Worm (Caenorhabditis elegans) whole organism, L4 larva: ENCODE data around the gene ttc-7.

ENCODE experiments used
- F26F4.8 ChIP-seq: fragments of 200-800 bp; sonication (Bioruptor generic); conservative IDR thresholded peaks from 2 replicates; pipeline ENCODE4 v1.3.6; 2022; ENCODE audit warnings: missing genetic modification characterization, missing compliant biosample characterization
- F44E2.7 ChIP-seq: fragments of 200-800 bp; sonication (Bioruptor generic); IDR thresholded peaks from 2 replicates; pipeline ENCODE4 v2.1.2; 2022; ENCODE audit warnings: missing genetic modification characterization, missing compliant biosample characterization
- F49E8.2 ChIP-seq: sonication (generic microtip); optimal IDR thresholded peaks from 2 replicates; lab custom pipeline; 2016; ENCODE audit warnings: missing compliant biosample characterization, mild to moderate bottlenecking, missing genetic modification characterization, borderline replicate concordance
- T20F7.1 ChIP-seq: fragments of 200-800 bp; sonication (Bioruptor generic); optimal IDR thresholded peaks from 2 replicates; lab custom pipeline; 2018; ENCODE audit warnings: mild to moderate bottlenecking, missing genetic modification characterization, missing compliant biosample characterization
- T26A8.4 ChIP-seq: fragments of 200-800 bp; sonication (Bioruptor generic); IDR thresholded peaks from 2 replicates; pipeline ENCODE4 v1.3.6; 2022; ENCODE audit warnings: missing genetic modification characterization, missing compliant biosample characterization
- Y48G9A.11 ChIP-seq: fragments of 200-800 bp; sonication (Bioruptor generic); IDR thresholded peaks from 2 replicates; pipeline ENCODE4 v1.3.6; 2022; ENCODE audit warnings: missing genetic modification reagents, missing genetic modification characterization, missing compliant biosample characterization
- aha-1 ChIP-seq: fragments of 150-350 bp; peaks from one replicate; lab custom pipeline; 2014; ENCODE audit warnings: missing biosample characterization, missing genetic modification characterization
- aly-2 ChIP-seq: sonication (generic microtip); optimal IDR thresholded peaks from 2 replicates; lab custom pipeline; 2018; ENCODE audit warnings: missing biosample characterization, missing genetic modification characterization
- ceh-28 ChIP-seq: fragments of 150-350 bp; optimal IDR thresholded peaks from 2 replicates; lab custom pipeline; 2014; ENCODE audit warnings: missing biosample characterization, missing genetic modification reagents, missing genetic modification characterization
- ceh-32 ChIP-seq: sonication (generic microtip); optimal IDR thresholded peaks from 2 replicates; lab custom pipeline; 2016; ENCODE audit warnings: mild to moderate bottlenecking, missing genetic modification characterization, missing compliant biosample characterization; ENCODE audit not compliant: poor library complexity
- ceh-62 ChIP-seq: sonication (generic microtip); optimal IDR thresholded peaks from 2 replicates; lab custom pipeline; 2017; ENCODE audit warnings: missing biosample characterization, missing genetic modification characterization
- ceh-82 ChIP-seq: sonication (generic microtip); optimal IDR thresholded peaks from 2 replicates; lab custom pipeline; 2017; ENCODE audit warnings: missing biosample characterization, missing genetic modification characterization
- cey-2 ChIP-seq: sonication (generic microtip); optimal IDR thresholded peaks from 3 replicates; lab custom pipeline; 2017; ENCODE audit warnings: missing genetic modification characterization, mild to moderate bottlenecking, missing compliant biosample characterization, antibody characterized with exemption, borderline replicate concordance; ENCODE audit not compliant: insufficient read depth
- dmd-6 ChIP-seq: fragments of 200-800 bp; sonication (Bioruptor generic); IDR thresholded peaks from 2 replicates; pipeline ENCODE4 v1.3.6; 2022; ENCODE audit warnings: missing genetic modification reagents, missing genetic modification characterization, missing compliant biosample characterization
- dmd-8 ChIP-seq: fragments of 200-800 bp; sonication (Bioruptor generic); IDR thresholded peaks from 2 replicates; pipeline ENCODE4 v1.3.6; 2022; ENCODE audit warnings: missing genetic modification characterization, missing compliant biosample characterization
- dmd-9 ChIP-seq: fragments of 200-800 bp; sonication (Bioruptor generic); IDR thresholded peaks from 2 replicates; pipeline ENCODE4 v1.3.6; 2022; ENCODE audit warnings: missing genetic modification reagents, missing genetic modification characterization, missing compliant biosample characterization
- duxl-1 ChIP-seq: sonication (generic microtip); optimal IDR thresholded peaks from 2 replicates; lab custom pipeline; 2016; ENCODE audit warnings: mild to moderate bottlenecking, missing genetic modification characterization, moderate library complexity, missing compliant biosample characterization; ENCODE audit not compliant: poor library complexity
- egl-27 ChIP-seq: sonication (generic microtip); optimal IDR thresholded peaks from 3 replicates; lab custom pipeline; 2017; ENCODE audit warnings: missing biosample characterization, missing genetic modification reagents, missing genetic modification characterization
- gei-8 ChIP-seq: fragments of 200-800 bp; sonication (Bioruptor generic); optimal IDR thresholded peaks from 2 replicates; lab custom pipeline; 2018; ENCODE audit warnings: mild to moderate bottlenecking, missing genetic modification characterization, missing compliant biosample characterization
- hlh-30 ChIP-seq: sonication (generic microtip); optimal IDR thresholded peaks from 2 replicates; lab custom pipeline; 2017; ENCODE audit warnings: antibody characterized with exemption, mild to moderate bottlenecking, missing genetic modification characterization, missing compliant biosample characterization; ENCODE audit not compliant: insufficient read depth
- hmg-1.1 ChIP-seq: fragments of 200-800 bp; sonication (Bioruptor generic); IDR thresholded peaks from 2 replicates; pipeline ENCODE4 v1.3.6; 2022; ENCODE audit warnings: missing genetic modification reagents, missing genetic modification characterization, missing compliant biosample characterization
- lin-1 ChIP-seq: fragments of 200-800 bp; sonication (Bioruptor generic); IDR thresholded peaks from 2 replicates; pipeline ENCODE4 v1.3.6; 2022; ENCODE audit warnings: missing genetic modification reagents, missing genetic modification characterization, missing compliant biosample characterization
- lin-13 ChIP-seq: fragments of 150-350 bp; optimal IDR thresholded peaks from 2 replicates; lab custom pipeline; 2014; ENCODE audit warnings: missing biosample characterization, missing genetic modification reagents, missing genetic modification characterization
- lin-29 ChIP-seq: fragments of 200-800 bp; sonication (Bioruptor generic); IDR thresholded peaks from 2 replicates; pipeline ENCODE4 v1.3.6; 2022; ENCODE audit warnings: missing genetic modification reagents, missing genetic modification characterization, missing compliant biosample characterization
- lin-39 ChIP-seq: fragments of 150-350 bp; optimal IDR thresholded peaks from 2 replicates; lab custom pipeline; 2014; ENCODE audit warnings: missing biosample characterization, missing genetic modification reagents, missing genetic modification characterization
- lir-3 ChIP-seq: sonication (generic microtip); optimal IDR thresholded peaks from 2 replicates; lab custom pipeline; 2016; ENCODE audit warnings: mild to moderate bottlenecking, missing genetic modification characterization, missing compliant biosample characterization
- madf-5 ChIP-seq, 2 experiments: fragments of 200-800 bp; sonication (Bioruptor generic); IDR thresholded peaks; 2 replicates each; pipeline ENCODE4 v1.3.6; 2022; ENCODE audit warnings: missing compliant biosample characterization in 2 of 2, missing genetic modification characterization in 2 of 2
- madf-9 ChIP-seq: fragments of 200-800 bp; sonication (Bioruptor generic); conservative IDR thresholded peaks from 2 replicates; pipeline ENCODE4 v1.3.6; 2022; ENCODE audit warnings: missing genetic modification reagents, missing genetic modification characterization, missing compliant biosample characterization
- mdl-1 ChIP-seq, 2 experiments: fragments of 150-350 bp in 1 of 2; sonication (generic microtip) in 1 of 2; optimal IDR thresholded peaks; 2 replicates each; lab custom pipeline; 2014 to 2017; ENCODE audit warnings: missing biosample characterization in 2 of 2, missing genetic modification characterization in 2 of 2
- mxl-2 ChIP-seq: fragments of 200-800 bp; sonication (Bioruptor generic); conservative IDR thresholded peaks from 2 replicates; pipeline ENCODE4 v1.3.6; 2022; ENCODE audit warnings: missing genetic modification reagents, missing genetic modification characterization, missing compliant biosample characterization
- nhr-10 ChIP-seq: fragments of 150-350 bp; optimal IDR thresholded peaks from 2 replicates; lab custom pipeline; 2014; ENCODE audit warnings: missing biosample characterization, missing genetic modification characterization
- nhr-102 ChIP-seq: sonication (generic microtip); optimal IDR thresholded peaks from 2 replicates; lab custom pipeline; 2016; ENCODE audit warnings: mild to moderate bottlenecking, missing genetic modification characterization, moderate library complexity, missing compliant biosample characterization
- nhr-237 ChIP-seq: sonication (generic microtip); optimal IDR thresholded peaks from 2 replicates; lab custom pipeline; 2017; ENCODE audit warnings: missing biosample characterization, missing genetic modification characterization
- nhr-6 ChIP-seq: fragments of 150-350 bp; optimal IDR thresholded peaks from 2 replicates; lab custom pipeline; 2014; ENCODE audit warnings: missing biosample characterization, missing genetic modification characterization
- rbr-2 ChIP-seq: sonication (generic microtip); optimal IDR thresholded peaks from 2 replicates; lab custom pipeline; 2016; ENCODE audit warnings: missing genotype, missing genetic modification characterization, missing compliant biosample characterization
- saeg-2 ChIP-seq: fragments of 200-800 bp; sonication (Bioruptor generic); IDR thresholded peaks from 2 replicates; pipeline ENCODE4 v1.3.6; 2022; ENCODE audit warnings: missing genetic modification reagents, missing genetic modification characterization, missing compliant biosample characterization
- sdz-12 ChIP-seq: fragments of 200-800 bp; sonication (Bioruptor generic); optimal IDR thresholded peaks from 2 replicates; lab custom pipeline; 2018; ENCODE audit warnings: mild to moderate bottlenecking, missing genetic modification characterization, missing compliant biosample characterization
- skn-1 ChIP-seq: fragments of 150-350 bp; optimal IDR thresholded peaks from 2 replicates; lab custom pipeline; 2014; ENCODE audit warnings: missing biosample characterization, missing genetic modification characterization
- snpc-1.2 ChIP-seq: fragments of 200-800 bp; sonication (Bioruptor generic); IDR thresholded peaks from 2 replicates; pipeline ENCODE4 v1.3.6; 2022; ENCODE audit warnings: missing genetic modification reagents, missing genetic modification characterization, missing compliant biosample characterization
- tag-97 ChIP-seq: fragments of 200-800 bp; sonication (Bioruptor generic); IDR thresholded peaks from 2 replicates; pipeline ENCODE4 v1.3.6; 2022; ENCODE audit warnings: missing genetic modification characterization, missing compliant biosample characterization
- unc-130 ChIP-seq: sonication (generic microtip); optimal IDR thresholded peaks from 2 replicates; lab custom pipeline; 2016; ENCODE audit warnings: missing genetic modification reagents, missing genetic modification characterization, missing compliant biosample characterization
- unc-39 ChIP-seq: sonication (generic microtip); optimal IDR thresholded peaks from 2 replicates; lab custom pipeline; 2017; ENCODE audit warnings: missing biosample characterization, missing genetic modification characterization
- unc-62 ChIP-seq, 3 experiments: fragments of 150-350 bp in 1 of 3; sonication (generic microtip); optimal IDR thresholded peaks in 2 of 3; peaks in 1 of 3; 1 replicate in 1 of 3; 2 replicates in 2 of 3; lab custom pipeline; 2014 to 2017; ENCODE audit warnings: missing biosample characterization in 3 of 3, missing genetic modification characterization in 3 of 3, missing genetic modification reagents in 3 of 3, missing genotype in 1 of 3
- zfp-3 ChIP-seq: fragments of 200-800 bp; sonication (Bioruptor generic); conservative IDR thresholded peaks from 2 replicates; pipeline ENCODE4 v1.3.6; 2022; ENCODE audit warnings: missing genetic modification reagents, missing genetic modification characterization, missing compliant biosample characterization
- ztf-11 ChIP-seq: fragments of 150-350 bp; optimal IDR thresholded peaks from 2 replicates; lab custom pipeline; 2014; ENCODE audit warnings: missing biosample characterization, missing genetic modification characterization
- ztf-7 ChIP-seq: fragments of 150-350 bp; optimal IDR thresholded peaks from 2 replicates; lab custom pipeline; 2014; ENCODE audit warnings: missing biosample characterization, missing genetic modification characterization

ttc-7 gene

DNA sequence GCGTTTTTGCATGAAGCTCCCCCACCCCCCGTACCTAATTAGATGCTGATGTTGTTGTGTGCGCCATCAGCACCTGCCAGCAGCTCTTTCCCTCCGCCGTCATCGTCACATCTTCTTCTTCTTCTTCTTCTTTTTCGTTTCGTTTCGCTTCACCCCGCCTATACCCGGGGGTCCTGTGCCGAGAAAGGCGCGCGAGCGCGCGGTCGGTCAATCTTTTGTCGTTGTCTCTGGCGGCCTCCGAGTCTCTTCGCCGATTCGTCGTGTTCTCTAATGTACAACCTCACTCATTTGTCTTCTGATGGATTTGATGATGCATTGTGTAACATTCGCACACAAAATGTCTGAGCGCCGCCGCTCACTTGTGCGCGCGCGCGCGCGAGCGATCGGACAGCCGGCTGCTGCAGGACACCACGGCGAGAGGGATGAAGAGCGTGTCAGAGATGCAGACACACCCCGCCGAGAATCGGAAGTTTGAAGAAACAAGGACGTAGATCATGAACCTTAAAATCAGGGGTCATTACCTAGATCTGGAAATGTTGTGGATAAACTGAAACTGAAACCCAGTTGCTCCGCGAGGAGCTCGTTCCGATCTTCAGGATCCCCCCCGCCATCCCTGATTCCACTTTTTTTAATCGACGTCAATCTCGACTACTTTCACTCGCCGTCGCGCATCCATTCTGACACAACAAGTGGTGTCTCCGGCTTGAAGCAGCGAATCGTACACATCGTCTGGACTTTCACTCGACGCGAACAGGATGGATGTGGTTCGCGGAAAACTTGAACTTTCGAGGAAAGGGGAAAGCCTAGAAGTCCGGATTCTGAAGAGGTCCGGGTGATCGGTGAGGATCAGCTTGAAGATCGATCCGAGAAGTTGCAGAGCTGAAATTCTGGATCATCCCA lies 63.4 kb downstream of the ttc-7 start (continued):
- TF ChIP-seq mxl-2 (GFP tag; lab: Robert Waterston, UW) (0 out of 2 replicates have a peak, but pooled peaks have one; percentile 57), unc-130 (GFP tag; lab: Kevin White, UChicago) (no peak), skn-1 (no peak), ceh-28 (peak; percentile 6), ztf-7 (tag; lab: Kevin White, UChicago) (no peak), gei-8 (GFP tag; lab: Kevin White, UChicago) (peak; percentile 98), zfp-3 (GFP tag; lab: Robert Waterston, UW) (no peak), nhr-102 (tag; lab: Kevin White, UChicago) (peak; percentile 48), lir-3 (tag; lab: Kevin White, UChicago) (no peak), ceh-62 (no peak), aha-1 (peak; percentile 99), Y48G9A.11 (GFP tag; lab: Robert Waterston, UW) (no peak), tag-97 (GFP tag; lab: Robert Waterston, UW) (no peak), T26A8.4 (GFP tag; lab: Robert Waterston, UW) (peak; percentile 61; the same call in 1 of the 2 replicates), nhr-237 (peak; percentile 42), unc-62 (GFP tag; optimal IDR thresholded peaks at IDR 0.05 in 1 of 2; lab: Kevin White, UChicago) (peak in 1 of 2 experiments; percentile 100), unc-62 (tag; optimal IDR thresholded peaks at IDR 0.05; lab: Kevin White, UChicago) (no peak), aly-2 (tag; lab: Kevin White, UChicago) (no peak), saeg-2 (peak; percentile 89), rbr-2 (peak; percentile 88), sdz-12 (GFP tag; lab: Kevin White, UChicago) (no peak), lin-13 (peak; percentile 53), F26F4.8 (GFP tag; lab: Robert Waterston, UW) (no peak), lin-1 (GFP tag; lab: Robert Waterston, UW) (peak; percentile 56; the same call in 1 of the 2 replicates), duxl-1 (tag; lab: Kevin White, UChicago) (no peak), unc-39 (tag; lab: Kevin White, UChicago) (no peak), snpc-1.2 (no peak), madf-5 (GFP tag; IDR thresholded peaks at IDR 0.05; lab: Robert Waterston, UW) (no peak), F44E2.7 (no peak), madf-9 (GFP tag; lab: Robert Waterston, UW) (peak; percentile 88)

DNA sequence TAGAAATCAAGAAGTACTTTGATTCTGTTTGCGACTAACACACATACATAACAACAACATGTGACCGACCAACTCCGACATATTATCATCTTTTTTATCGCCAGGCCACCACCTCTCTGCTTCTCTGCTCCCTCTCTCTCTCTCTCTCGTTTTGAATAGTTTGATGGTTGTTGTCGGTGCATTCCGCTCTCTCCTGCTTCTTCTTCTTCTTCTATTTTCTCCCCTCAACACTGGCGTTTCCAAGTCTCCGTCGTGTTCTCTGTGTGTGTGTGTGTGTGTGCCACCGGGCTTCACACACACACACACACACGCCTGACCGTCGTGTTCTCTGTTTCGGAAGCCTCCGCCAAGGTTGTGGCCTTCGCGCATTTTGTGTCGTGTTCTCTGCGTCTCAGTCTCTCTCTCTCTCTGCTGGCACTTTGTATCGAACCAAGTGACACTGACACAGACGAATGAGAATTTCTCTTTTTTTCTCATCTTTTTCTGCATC lies 64.9 kb downstream of the ttc-7 start:
- peak; percentile 89 for TF ChIP-seq T20F7.1 (GFP tag; lab: Kevin White, UChicago)
- peak; percentile 56 for TF ChIP-seq ceh-28
- TF ChIP-seq ceh-82 (tag; lab: Kevin White, UChicago): no peak
- peak; percentile 73 for TF ChIP-seq duxl-1 (tag; lab: Kevin White, UChicago)
- peak in 1 of 2 experiments; percentile 100 for TF ChIP-seq unc-62 (GFP tag; optimal IDR thresholded peaks at IDR 0.05 in 1 of 2; lab: Kevin White, UChicago)
- TF ChIP-seq unc-62 (tag; optimal IDR thresholded peaks at IDR 0.05; lab: Kevin White, UChicago): peak; percentile 74
- TF ChIP-seq aha-1: peak; percentile 100
- TF ChIP-seq nhr-6 (tag; lab: Kevin White, UChicago): peak; percentile 93
- no peak for TF ChIP-seq ztf-11 (tag; lab: Kevin White, UChicago)
- TF ChIP-seq mxl-2 (GFP tag; lab: Robert Waterston, UW): peak; percentile 64; the same call in 1 of the 2 replicates
- no peak for TF ChIP-seq F26F4.8 (GFP tag; lab: Robert Waterston, UW)
- no peak for TF ChIP-seq lin-39 (tag; lab: Kevin White, UChicago)
- TF ChIP-seq hlh-30 (tag; lab: Kevin White, UChicago): peak; percentile 99
- TF ChIP-seq dmd-8 (GFP tag; lab: Robert Waterston, UW): no peak
- TF ChIP-seq saeg-2: peak; percentile 97
- peak; percentile 99 for TF ChIP-seq egl-27 (tag; lab: Kevin White, UChicago)
- TF ChIP-seq F49E8.2 (tag; lab: Kevin White, UChicago): no peak
- peak; percentile 96 for TF ChIP-seq hmg-1.1
- peak; percentile 82 for TF ChIP-seq lin-13
- peak; percentile 75 for TF ChIP-seq ceh-32 (tag; lab: Kevin White, UChicago)
- TF ChIP-seq dmd-6: peak; percentile 100
- TF ChIP-seq mdl-1 (tag; optimal IDR thresholded peaks at IDR 0.05; lab: Kevin White, UChicago): peak; percentile 97 to 98
- 0 out of 2 replicates have a peak, but pooled peaks have one; percentile 56 for TF ChIP-seq dmd-9
- peak; percentile 95 for TF ChIP-seq cey-2 (tag; lab: Kevin White, UChicago)
- peak; percentile 87 for TF ChIP-seq lin-29
- peak; percentile 88 for TF ChIP-seq nhr-10 (tag; lab: Kevin White, UChicago)
